Worm (Caenorhabditis elegans): Measurements from ENCODE around the gene F01F1.11.

Gene F01F1.11

ce11 chrIII:5919799-5920387 is 48.2 kb upstream of the F01F1.11 start, which contains the start of the genes tdo-2 and C28H8.2 (continued):
- TF ChIP-seq efl-3 (GFP tag; optimal IDR thresholded peaks at IDR 0.05): no peak
- no peak for TF ChIP-seq ces-1 (GFP tag; optimal IDR thresholded peaks at IDR 0.05)
- no peak for TF ChIP-seq Y116A8C.19 (tag; optimal IDR thresholded peaks at IDR 0.05; ENCODE audit: borderline replicate concordance)
- peak in 1 of 2 experiments; percentile 77 for TF ChIP-seq lin-35 (GFP tag; optimal IDR thresholded peaks at IDR 0.05)
- peak; percentile 37 for TF ChIP-seq lsy-2 (tag; optimal IDR thresholded peaks at IDR 0.05)
- no peak for TF ChIP-seq ceh-82 (tag; optimal IDR thresholded peaks at IDR 0.05)
- peak; percentile 91 for TF ChIP-seq nhr-20 (tag; optimal IDR thresholded peaks at IDR 0.05)
- no peak for TF ChIP-seq ceh-88 (GFP tag; IDR thresholded peaks at IDR 0.05)
- TF ChIP-seq sptf-1 (tag; optimal IDR thresholded peaks at IDR 0.05): no peak
- no peak for TF ChIP-seq nhr-76 (tag; optimal IDR thresholded peaks at IDR 0.05)
- TF ChIP-seq mdl-1 (tag; optimal IDR thresholded peaks at IDR 0.05): peak in 1 of 2 experiments; percentile 92
- no peak for TF ChIP-seq nhr-237 (tag; optimal IDR thresholded peaks at IDR 0.05)
- TF ChIP-seq ama-1 (optimal IDR thresholded peaks at IDR 0.05): no peak
- TF ChIP-seq rnt-1 (tag; optimal IDR thresholded peaks at IDR 0.05): no peak
- TF ChIP-seq nhr-28 (tag; optimal IDR thresholded peaks at IDR 0.05): no peak
- no peak for TF ChIP-seq lin-39 (tag; optimal IDR thresholded peaks at IDR 0.05)
- no peak for TF ChIP-seq nhr-84 (tag; optimal IDR thresholded peaks at IDR 0.05)
- TF ChIP-seq swsn-7 (tag; optimal IDR thresholded peaks at IDR 0.05): peak; percentile 17
- peak; percentile 94 for TF ChIP-seq blmp-1 (tag; optimal IDR thresholded peaks at IDR 0.05)
- peak; percentile 75 for TF ChIP-seq snu-23 (GFP tag; optimal IDR thresholded peaks at IDR 0.05)
- peak; percentile 48 for TF ChIP-seq mep-1 (tag; optimal IDR thresholded peaks at IDR 0.05)
- TF ChIP-seq C34B4.2 (tag; optimal IDR thresholded peaks at IDR 0.05): no peak
- peak; percentile 4 for TF ChIP-seq skn-1 (tag; optimal IDR thresholded peaks at IDR 0.05)
- peak; percentile 96 for TF ChIP-seq nhr-85 (tag)
- TF ChIP-seq unc-98 (GFP tag; IDR thresholded peaks at IDR 0.05): no peak
- no peak for TF ChIP-seq ceh-90 (tag; optimal IDR thresholded peaks at IDR 0.05)
- TF ChIP-seq dpl-1 (GFP tag; optimal IDR thresholded peaks at IDR 0.05): peak; percentile 8 to 42 (median 27)

DNA sequence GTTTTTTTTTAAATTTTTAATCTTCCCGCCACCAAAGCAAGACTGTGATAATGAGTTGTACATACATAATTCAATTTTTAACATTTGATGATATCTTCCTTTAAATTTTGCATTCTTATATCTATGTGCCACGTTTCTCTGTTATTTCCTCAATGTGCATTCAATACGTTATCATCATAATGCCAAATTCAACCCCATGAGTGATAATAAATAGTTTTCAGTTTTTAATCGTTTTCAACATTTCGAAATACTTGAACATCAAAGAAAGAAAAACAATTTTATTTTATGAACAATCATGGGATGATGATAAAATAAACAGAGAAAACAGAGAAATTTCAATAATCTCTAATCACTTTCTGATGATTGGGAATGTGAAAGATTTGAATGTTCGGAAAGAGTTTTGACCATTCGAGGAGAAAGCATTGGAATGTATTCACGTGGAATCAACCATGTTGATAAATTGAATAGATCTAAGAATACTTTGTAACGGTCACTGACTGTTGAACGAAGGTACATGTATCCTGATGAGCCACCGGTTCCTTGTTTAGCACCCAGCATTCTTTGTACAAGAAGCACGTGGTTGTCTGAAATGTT is 45.8 kb upstream of the F01F1.11 start:
- TF ChIP-seq pqm-1 (tag; optimal IDR thresholded peaks at IDR 0.05) (peak; percentile 34), nhr-85 (tag) (peak; percentile 40), lsy-2 (tag; optimal IDR thresholded peaks at IDR 0.05) (peak in 1 of 2 experiments; percentile 34), nhr-47 (tag; optimal IDR thresholded peaks at IDR 0.05) (peak; percentile 12), fkh-4 (tag; optimal IDR thresholded peaks at IDR 0.05; ENCODE audit: borderline replicate concordance) (no peak), ets-5 (GFP tag; IDR thresholded peaks at IDR 0.05) (no peak), unc-86 (tag; optimal IDR thresholded peaks at IDR 0.05) (no peak), ztf-4 (tag; optimal IDR thresholded peaks at IDR 0.05) (peak; percentile 11), C34B4.2 (tag; optimal IDR thresholded peaks at IDR 0.05) (no peak), aha-1 (tag; optimal IDR thresholded peaks at IDR 0.05) (no peak), hpl-2 (GFP tag; optimal IDR thresholded peaks at IDR 0.05) (no peak), sox-4 (tag; optimal IDR thresholded peaks at IDR 0.05) (no peak), pax-3 (tag; optimal IDR thresholded peaks at IDR 0.05) (peak; percentile 9), nhr-237 (tag; optimal IDR thresholded peaks at IDR 0.05) (no peak), sptf-1 (tag; optimal IDR thresholded peaks at IDR 0.05) (no peak), swsn-7 (tag; optimal IDR thresholded peaks at IDR 0.05) (no peak), zag-1 (tag; optimal IDR thresholded peaks at IDR 0.05) (no peak), unc-130 (tag; optimal IDR thresholded peaks at IDR 0.05) (no peak), ceh-82 (tag; optimal IDR thresholded peaks at IDR 0.05) (no peak), unc-30 (tag; optimal IDR thresholded peaks at IDR 0.05) (no peak), mep-1 (tag; optimal IDR thresholded peaks at IDR 0.05) (no peak), snpc-4 (tag; optimal IDR thresholded peaks at IDR 0.05) (no peak), nhr-11 (tag; optimal IDR thresholded peaks at IDR 0.05) (no peak), elt-2 (tag; optimal IDR thresholded peaks at IDR 0.05) (peak; percentile 67), unc-62 (GFP tag; optimal IDR thresholded peaks at IDR 0.05) (no peak), lin-13 (GFP tag; optimal IDR thresholded peaks at IDR 0.05) (no peak), blmp-1 (tag; optimal IDR thresholded peaks at IDR 0.05) (no peak), C04F5.9 (tag; optimal IDR thresholded peaks at IDR 0.05) (no peak), nhr-90 (tag; optimal IDR thresholded peaks at IDR 0.05; ENCODE audit: poor library complexity) (peak; percentile 75), nhr-20 (tag; optimal IDR thresholded peaks at IDR 0.05) (peak; percentile 27), lin-39 (tag; optimal IDR thresholded peaks at IDR 0.05) (no peak), ceh-90 (tag; optimal IDR thresholded peaks at IDR 0.05) (no peak), ceh-63 (GFP tag; optimal IDR thresholded peaks at IDR 0.05) (no peak), efl-3 (GFP tag; optimal IDR thresholded peaks at IDR 0.05) (no peak), ama-1 (optimal IDR thresholded peaks at IDR 0.05) (peak; percentile 43), C16A3.4 (tag; optimal IDR thresholded peaks at IDR 0.05) (peak; percentile 22), mdl-1 (tag; optimal IDR thresholded peaks at IDR 0.05) (no peak)
